Worm (Caenorhabditis elegans) whole organism, L4 larva: Measurements from ENCODE around the gene pdhb-1.

Source experiments
- F26F4.8 ChIP-seq: fragments of 200-800 bp; sonication (Bioruptor generic); conservative IDR thresholded peaks from 2 replicates; pipeline ENCODE4 v1.3.6; 2022; ENCODE audit warnings: missing genetic modification characterization, missing compliant biosample characterization
- Y5F2A.4 ChIP-seq: fragments of 200-800 bp; sonication (Bioruptor generic); optimal IDR thresholded peaks from 2 replicates; lab custom pipeline; 2018; ENCODE audit warnings: mild to moderate bottlenecking, missing genetic modification characterization, missing compliant biosample characterization
- ama-1 ChIP-seq: fragments of 150-350 bp; optimal IDR thresholded peaks from 2 replicates; lab custom pipeline; 2014; ENCODE audit warnings: inconsistent platforms, mixed read lengths
- ceh-20 ChIP-seq: fragments of 200-800 bp; sonication (Bioruptor generic); IDR thresholded peaks from 2 replicates; pipeline ENCODE4 v1.3.6; 2022; ENCODE audit warnings: missing genetic modification reagents, missing genetic modification characterization, missing compliant biosample characterization
- lin-29 ChIP-seq: fragments of 200-800 bp; sonication (Bioruptor generic); IDR thresholded peaks from 2 replicates; pipeline ENCODE4 v1.3.6; 2022; ENCODE audit warnings: missing genetic modification reagents, missing genetic modification characterization, missing compliant biosample characterization
- nhr-41 ChIP-seq: fragments of 200-800 bp; sonication (Bioruptor generic); IDR thresholded peaks from 2 replicates; pipeline ENCODE4 v1.3.6; 2022; ENCODE audit warnings: missing genetic modification reagents, missing genetic modification characterization, missing compliant biosample characterization
- pha-4 ChIP-seq, 2 experiments: fragments of 150-350 bp in 1 of 2; fragments of 200-800 bp in 1 of 2; sonication (Bioruptor generic) in 1 of 2; IDR thresholded peaks in 1 of 2; optimal IDR thresholded peaks in 1 of 2; 2 replicates each; pipeline versions ENCODE4 v1.3.6 to Lab custom; 2014 to 2022; ENCODE audit warnings: missing genetic modification characterization in 2 of 2, missing genetic modification reagents in 2 of 2, missing biosample characterization in 1 of 2, missing compliant biosample characterization in 1 of 2
- pqm-1 ChIP-seq: sonication (generic microtip); optimal IDR thresholded peaks from 2 replicates; lab custom pipeline; 2017; ENCODE audit warnings: missing biosample characterization, missing genetic modification characterization
- snpc-4 ChIP-seq: fragments of 150-350 bp; optimal IDR thresholded peaks from 2 replicates; lab custom pipeline; 2014; ENCODE audit warnings: missing biosample characterization, missing genetic modification characterization
- unc-130 ChIP-seq: sonication (generic microtip); optimal IDR thresholded peaks from 2 replicates; lab custom pipeline; 2016; ENCODE audit warnings: missing genetic modification reagents, missing genetic modification characterization, missing compliant biosample characterization
- zfp-2 ChIP-seq: sonication (generic microtip); optimal IDR thresholded peaks from 2 replicates; lab custom pipeline; 2016; ENCODE audit warnings: mild to moderate bottlenecking, missing genetic modification characterization, missing compliant biosample characterization
- zip-2 ChIP-seq: fragments of 150-350 bp; optimal IDR thresholded peaks from 2 replicates; lab custom pipeline; 2014; ENCODE audit warnings: missing biosample characterization, missing genetic modification characterization
- ztf-11 ChIP-seq: fragments of 150-350 bp; optimal IDR thresholded peaks from 2 replicates; lab custom pipeline; 2014; ENCODE audit warnings: missing biosample characterization, missing genetic modification characterization

DNA sequence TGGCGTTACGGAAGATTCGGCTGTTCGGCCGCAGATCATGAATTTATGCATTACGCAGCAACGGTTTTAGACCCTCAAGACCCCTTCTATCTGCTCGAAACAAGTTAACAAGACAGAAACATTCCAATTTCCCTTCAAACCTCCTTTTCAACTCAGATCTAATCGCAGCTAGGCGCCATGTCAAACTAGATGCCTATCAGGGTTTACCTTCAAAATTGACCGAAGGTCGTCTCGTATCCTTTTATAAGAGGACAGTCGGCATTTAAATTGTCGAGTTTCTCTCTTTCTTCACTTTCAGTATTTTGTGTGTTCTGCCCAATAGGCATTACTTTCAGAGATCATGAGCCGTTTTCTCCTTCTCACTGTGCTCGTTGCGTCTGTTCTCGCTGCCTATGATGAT is 38.5 kb downstream of the pdhb-1 start, which contains the start of gene grd-13:
- no peak for TF ChIP-seq F26F4.8 (GFP tag; lab: Robert Waterston, UW)
- TF ChIP-seq ztf-11 (tag; lab: Kevin White, UChicago): no peak
- no peak for TF ChIP-seq ama-1
- no peak for TF ChIP-seq unc-130 (GFP tag; lab: Kevin White, UChicago)
- TF ChIP-seq lin-29 (GFP tag; lab: Robert Waterston, UW): no peak
- no peak for TF ChIP-seq Y5F2A.4 (GFP tag; lab: Kevin White, UChicago)
- no peak for TF ChIP-seq nhr-41
- no peak for TF ChIP-seq pqm-1
- TF ChIP-seq snpc-4 (tag; lab: Kevin White, UChicago): no peak
- no peak for TF ChIP-seq zip-2 (tag; lab: Kevin White, UChicago)
- no peak for TF ChIP-seq pha-4 (GFP tag; IDR thresholded peaks at IDR 0.05; lab: Robert Waterston, UW)
- TF ChIP-seq pha-4 (tag; optimal IDR thresholded peaks at IDR 0.05; lab: Kevin White, UChicago): no peak
- no peak for TF ChIP-seq zfp-2 (tag; lab: Kevin White, UChicago)
- no peak for TF ChIP-seq ceh-20 (GFP tag; lab: Robert Waterston, UW)
